Worm (Caenorhabditis elegans): ENCODE results near the gene fmil-1.
A peak's percentile ranks its signal among the peaks of the same experiment; 100 is the strongest.

Gene fmil-1

ce11 chrIV:3667796-3668195 is 707 bp downstream of the fmil-1 start:
- TF ChIP-seq mdt-29 (GFP tag; IDR thresholded peaks at IDR 0.05) (no peak), Y75B8A.6 (GFP tag; IDR thresholded peaks at IDR 0.05) (no peak), ZK337.2 (GFP tag; IDR thresholded peaks at IDR 0.05) (no peak), ceh-32 (tag; optimal IDR thresholded peaks at IDR 0.05; ENCODE audit: poor library complexity) (no peak), snpc-4 (tag; optimal IDR thresholded peaks at IDR 0.05) (no peak), nhr-10 (tag; optimal IDR thresholded peaks at IDR 0.05) (no peak)

ce11 chrIV:3666543-3666942 is 2.0 kb downstream of the fmil-1 start:
- TF ChIP-seq dmd-6 (GFP tag; IDR thresholded peaks at IDR 0.05) (no peak), aha-1 (tag) (peak; percentile 92), tra-1 (GFP tag; IDR thresholded peaks at IDR 0.05) (0 out of 2 replicates have a peak, but pooled peaks have one; percentile 23)

- TF ChIP-seq rbr-2 (tag; optimal IDR thresholded peaks at IDR 0.05) (no peak), ctbp-1 (GFP tag; IDR thresholded peaks at IDR 0.05) (no peak), tra-1 (GFP tag; IDR thresholded peaks at IDR 0.05) (no peak), unc-62 (GFP tag; optimal IDR thresholded peaks at IDR 0.05 in 1 of 2) (peak in 1 of 2 experiments; percentile 67), unc-62 (tag; optimal IDR thresholded peaks at IDR 0.05) (no peak), ztf-11 (tag; optimal IDR thresholded peaks at IDR 0.05) (no peak), set-16 (GFP tag; IDR thresholded peaks at IDR 0.05) (peak; percentile 36; the same call in 1 of the 2 replicates), ZK337.2 (GFP tag; IDR thresholded peaks at IDR 0.05) (no peak), mdt-29 (GFP tag; IDR thresholded peaks at IDR 0.05) (no peak), egl-27 (tag; optimal IDR thresholded peaks at IDR 0.05) (no peak), hlh-11 (tag; optimal IDR thresholded peaks at IDR 0.05) (no peak), dmd-9 (GFP tag; IDR thresholded peaks at IDR 0.05) (no peak)
Measured at ce11 chrIV:3665089-3665488, 3.4 kb downstream of the fmil-1 start.

- TF ChIP-seq lin-38 (GFP tag; IDR thresholded peaks at IDR 0.05) (no peak), F44E2.7 (GFP tag; IDR thresholded peaks at IDR 0.05) (no peak), set-16 (GFP tag; IDR thresholded peaks at IDR 0.05) (peak; percentile 63)
Measured at ce11 chrIV:3662863-3663262, 5.6 kb downstream of the fmil-1 start.

- TF ChIP-seq unc-130 (GFP tag; optimal IDR thresholded peaks at IDR 0.05) (no peak), unc-62 (GFP tag; optimal IDR thresholded peaks at IDR 0.05 in 1 of 2) (peak in 1 of 2 experiments; percentile 70), unc-62 (tag; optimal IDR thresholded peaks at IDR 0.05) (no peak)
Measured at ce11 chrIV:3661117-3661634, 7.3 kb downstream of the fmil-1 start.

DNA sequence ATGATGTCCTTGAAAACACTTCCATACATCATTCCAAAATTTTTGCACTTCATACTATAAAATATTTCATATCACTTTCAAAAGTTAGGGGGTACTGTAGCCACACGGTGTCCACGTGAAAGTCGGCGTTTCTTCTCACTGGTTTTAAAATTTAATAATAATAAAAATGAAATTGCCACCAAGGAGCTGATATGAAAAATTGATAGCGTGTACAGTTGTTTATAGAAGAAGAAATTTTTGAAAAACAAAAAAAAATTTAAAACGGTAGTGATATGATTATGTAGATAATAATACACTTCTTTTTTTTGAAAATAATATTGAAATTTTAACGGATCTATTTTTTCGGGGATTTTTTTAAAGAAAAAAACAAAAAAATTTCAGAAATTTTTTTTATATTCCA is 8.6 kb downstream of the fmil-1 start:
- TF ChIP-seq zfp-3 (GFP tag; conservative IDR thresholded peaks at IDR 0.05) (no peak), lir-3 (tag; optimal IDR thresholded peaks at IDR 0.05) (no peak), pha-4 (GFP tag; IDR thresholded peaks at IDR 0.05) (no peak), pha-4 (tag; optimal IDR thresholded peaks at IDR 0.05) (no peak), fos-1 (tag; optimal IDR thresholded peaks at IDR 0.05) (no peak), nhr-237 (tag; optimal IDR thresholded peaks at IDR 0.05) (no peak), daf-16 (GFP tag; optimal IDR thresholded peaks at IDR 0.05) (no peak), daf-16 (tag; optimal IDR thresholded peaks at IDR 0.05) (peak; percentile 80), Y48G9A.11 (GFP tag; IDR thresholded peaks at IDR 0.05) (no peak), egl-43 (GFP tag; IDR thresholded peaks at IDR 0.05) (no peak), duxl-1 (tag; optimal IDR thresholded peaks at IDR 0.05; ENCODE audit: poor library complexity) (no peak), T20F7.1 (GFP tag; optimal IDR thresholded peaks at IDR 0.05) (no peak), lin-1 (GFP tag; IDR thresholded peaks at IDR 0.05) (no peak), zip-11 (GFP tag; IDR thresholded peaks at IDR 0.05) (no peak), lin-38 (GFP tag; IDR thresholded peaks at IDR 0.05) (no peak), aly-2 (tag; optimal IDR thresholded peaks at IDR 0.05) (no peak), aha-1 (tag) (peak; percentile 72), lin-15B (tag; optimal IDR thresholded peaks at IDR 0.05) (no peak), ceh-20 (GFP tag; IDR thresholded peaks at IDR 0.05) (no peak)
